Worm (Caenorhabditis elegans) whole organism, midembryonic: ENCODE measurements around the gene C24H10.4.

Experiments
- flt-1 ChIP-seq: fragments of 200-800 bp; sonication (Bioruptor generic); IDR thresholded peaks from 2 replicates; pipeline ENCODE4 v1.3.6; 2022; ENCODE audit warnings: missing genetic modification characterization, missing compliant biosample characterization
- med-1 ChIP-seq: sonication (generic microtip); optimal IDR thresholded peaks from 2 replicates; lab custom pipeline; 2017; ENCODE audit warnings: missing genetic modification characterization, mild to moderate bottlenecking, missing compliant biosample characterization, antibody characterized with exemption, missing genetic modification reagents; ENCODE audit not compliant: insufficient read depth

- no peak for TF ChIP-seq flt-1 (GFP tag; lab: Robert Waterston, UW)
- TF ChIP-seq med-1: no peak
Observed at ce11 chrX:5098935-5099334, 39.9 kb upstream of the C24H10.4 start.
